Fruit fly (Drosophila melanogaster): ENCODE measurements around the gene Myo61F.
A peak's percentile ranks its signal among the peaks of the same experiment; 100 is the strongest.

Myo61F gene

DNA sequence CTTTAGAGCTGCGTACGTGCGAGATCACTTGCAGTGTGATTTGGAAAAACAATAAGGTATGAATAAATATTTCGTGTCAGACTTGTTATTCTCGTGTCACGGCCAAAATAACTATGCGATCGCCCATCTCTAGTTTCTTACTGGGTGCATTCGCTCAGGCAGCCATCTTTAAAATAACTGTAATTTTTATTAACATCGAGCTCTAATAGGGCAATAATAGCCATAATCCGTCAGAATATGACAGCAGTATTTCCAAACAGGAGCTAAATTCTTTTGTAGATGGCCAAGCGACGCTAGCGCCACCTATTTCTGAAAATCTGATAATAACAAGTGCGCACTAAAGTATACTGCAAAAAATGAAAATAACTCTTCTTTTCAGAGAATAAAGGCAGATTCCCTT lies 33.8 kb downstream of the Myo61F start (continued):
- TF ChIP-seq unc-4 (GFP tag; IDR thresholded peaks at IDR 0.05; ENCODE audit: partially characterized antibody) (peak; percentile 86), ranshi (GFP tag; IDR thresholded peaks at IDR 0.05) (no peak), CG17361 (GFP tag; IDR thresholded peaks at IDR 0.05) (peak; percentile 40; the same call in 2 of the 3 replicates), mirr (GFP tag; optimal IDR thresholded peaks at IDR 0.05) (no peak), bbx (GFP tag; IDR thresholded peaks at IDR 0.05; ENCODE audit: partially characterized antibody) (peak; percentile 91), run (tag; optimal IDR thresholded peaks at IDR 0.05) (no peak), chn (GFP tag; optimal IDR thresholded peaks at IDR 0.05) (peak; percentile 16), CG11560 (tag; IDR thresholded peaks at IDR 0.05) (no peak), zfh1 (GFP tag; IDR thresholded peaks at IDR 0.05) (no peak), maf-S (GFP tag; optimal IDR thresholded peaks at IDR 0.05) (no peak), MTF-1 (GFP tag; optimal IDR thresholded peaks at IDR 0.05; ENCODE audit: borderline replicate concordance) (no peak), CG18262 (tag; optimal IDR thresholded peaks at IDR 0.05) (peak; percentile 37), Lpt (GFP tag; optimal IDR thresholded peaks at IDR 0.05) (no peak), sd (tag; optimal IDR thresholded peaks at IDR 0.05) (peak; percentile 91), CG1832 (GFP tag; optimal IDR thresholded peaks at IDR 0.05) (no peak), ind (GFP tag; optimal IDR thresholded peaks at IDR 0.05) (no peak), sima (GFP tag; optimal IDR thresholded peaks at IDR 0.05) (no peak), cato (GFP tag; optimal IDR thresholded peaks at IDR 0.05; ENCODE audit: borderline replicate concordance) (no peak), CG2129 (GFP tag; IDR thresholded peaks at IDR 0.05; ENCODE audit: partially characterized antibody) (peak; percentile 94), exex (tag; optimal IDR thresholded peaks at IDR 0.05) (peak; percentile 8), kni (GFP tag; optimal IDR thresholded peaks at IDR 0.05) (peak; percentile 96), br (optimal IDR thresholded peaks at IDR 0.05) (no peak), CG4404 (GFP tag; IDR thresholded peaks at IDR 0.05) (no peak), Trl (optimal IDR thresholded peaks at IDR 0.05) (no peak), Trl (GFP tag; optimal IDR thresholded peaks at IDR 0.05) (peak; percentile 19), CG4854 (GFP tag; optimal IDR thresholded peaks at IDR 0.05) (peak; percentile 45), CG17328 (GFP tag; IDR thresholded peaks at IDR 0.05) (peak; percentile 21; the same call in 1 of the 2 replicates), CG10274 (GFP tag; optimal IDR thresholded peaks at IDR 0.05) (no peak), Hr51 (GFP tag; optimal IDR thresholded peaks at IDR 0.05) (peak; percentile 30 to 38), Oaz (GFP tag; IDR thresholded peaks at IDR 0.05) (no peak), Asciz (GFP tag; optimal IDR thresholded peaks at IDR 0.05) (no peak), CG11456 (GFP tag; IDR thresholded peaks at IDR 0.05) (peak; percentile 43; the same call in 1 of the 3 replicates), CG17802 (tag; optimal IDR thresholded peaks at IDR 0.05) (no peak), CG10565 (GFP tag; optimal IDR thresholded peaks at IDR 0.05) (no peak), tgo (GFP tag; IDR thresholded peaks at IDR 0.05) (no peak), Hand (GFP tag; optimal IDR thresholded peaks at IDR 0.05) (no peak), CG4424 (GFP tag; optimal IDR thresholded peaks at IDR 0.05) (peak; percentile 44), CG9876 (GFP tag; optimal IDR thresholded peaks at IDR 0.05) (no peak), dysf (GFP tag; IDR thresholded peaks at IDR 0.05) (no peak), pnt (GFP tag; optimal IDR thresholded peaks at IDR 0.05) (peak; percentile 3), vfl (GFP tag; optimal IDR thresholded peaks at IDR 0.05) (no peak), Dll (GFP tag; IDR thresholded peaks at IDR 0.05; ENCODE audit: partially characterized antibody) (peak; percentile 98), CG1529 (GFP tag; optimal IDR thresholded peaks at IDR 0.05) (no peak), CG14710 (tag; optimal IDR thresholded peaks at IDR 0.05) (peak; percentile 58), ems (GFP tag; optimal IDR thresholded peaks at IDR 0.05) (peak; percentile 22), hkb (optimal IDR thresholded peaks at IDR 0.05) (no peak), hkb (GFP tag; IDR thresholded peaks at IDR 0.05) (0 out of 2 replicates have a peak, but pooled peaks have one; percentile 20), gsb-n (tag; optimal IDR thresholded peaks at IDR 0.05) (peak; percentile 19), CG8290 (GFP tag; optimal IDR thresholded peaks at IDR 0.05) (no peak), CG8290 (tag; optimal IDR thresholded peaks at IDR 0.05) (peak; percentile 43 to 70), H15 (GFP tag; IDR thresholded peaks at IDR 0.05) (no peak; the same call in 2 of the 3 replicates), CG5953 (GFP tag; IDR thresholded peaks at IDR 0.05) (no peak)

Measured in whole organism, embryonic.